Worm (Caenorhabditis elegans) whole organism, early embryonic: ENCODE results near the gene fbxa-42.

ENCODE experiments used
- aly-1 ChIP-seq: sonication (generic microtip); optimal IDR thresholded peaks from 2 replicates; lab custom pipeline; 2016; ENCODE audit warnings: missing genetic modification characterization, missing compliant biosample characterization
- ama-1 ChIP-seq: fragments of 150-350 bp; optimal IDR thresholded peaks from 2 replicates; lab custom pipeline; 2014
- hmbx-1 ChIP-seq: sonication (generic microtip); optimal IDR thresholded peaks from 2 replicates; lab custom pipeline; 2016; ENCODE audit warnings: mild to moderate bottlenecking, missing genetic modification characterization, missing compliant biosample characterization
- hmg-4 ChIP-seq: fragments of 200-800 bp; sonication (Bioruptor generic); optimal IDR thresholded peaks from 2 replicates; lab custom pipeline; 2018; ENCODE audit warnings: mild to moderate bottlenecking, missing genetic modification characterization, missing compliant biosample characterization
- sea-1 ChIP-seq: fragments of 200-800 bp; sonication (Bioruptor generic); conservative IDR thresholded peaks from 2 replicates; pipeline ENCODE4 v1.3.6; 2022; ENCODE audit warnings: missing genetic modification characterization, missing compliant biosample characterization
- tbx-37 ChIP-seq: fragments of 200-800 bp; sonication (Bioruptor generic); conservative IDR thresholded peaks from 2 replicates; pipeline ENCODE4 v1.3.6; 2022; ENCODE audit warnings: missing genetic modification reagents, missing genetic modification characterization, missing compliant biosample characterization
- tra-4 ChIP-seq: sonication (generic microtip); optimal IDR thresholded peaks from 2 replicates; lab custom pipeline; 2017; ENCODE audit warnings: missing genetic modification characterization, missing compliant biosample characterization

DNA sequence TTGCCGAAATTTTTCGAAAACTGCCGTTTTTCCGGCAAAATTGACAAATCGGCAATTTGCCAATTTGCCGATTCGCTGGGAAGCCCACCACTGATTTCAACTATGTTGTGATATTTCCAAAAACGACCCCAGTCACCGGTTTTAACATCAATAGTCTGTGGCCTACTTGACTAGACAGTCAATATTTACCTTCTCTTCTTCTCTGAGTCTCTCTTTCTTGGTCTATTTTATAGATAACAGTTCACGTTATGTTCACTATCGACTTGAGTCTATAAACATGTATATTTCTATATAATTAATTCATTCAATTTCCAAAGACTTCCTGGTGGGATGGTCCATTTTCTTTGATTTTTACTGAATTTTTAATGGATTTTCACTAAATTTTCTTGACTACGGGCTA is 33.5 kb upstream of the fbxa-42 start:
- TF ChIP-seq ama-1 (no peak), tra-4 (tag; lab: Kevin White, UChicago) (no peak), aly-1 (tag; lab: Kevin White, UChicago) (no peak), hmg-4 (GFP tag; lab: Kevin White, UChicago) (no peak), tbx-37 (no peak), hmbx-1 (no peak), sea-1 (GFP tag; lab: Robert Waterston, UW) (no peak)
